Worm (Caenorhabditis elegans) whole organism, L3 larva: ENCODE results near the gene scyl-1.

Source experiments
- aly-2 ChIP-seq: fragments of 150-350 bp; optimal IDR thresholded peaks from 2 replicates; lab custom pipeline; 2014; ENCODE audit warnings: missing biosample characterization, missing genetic modification characterization
- ama-1 ChIP-seq: fragments of 150-350 bp; optimal IDR thresholded peaks from 2 replicates; lab custom pipeline; 2018
- ceh-16 ChIP-seq: sonication (generic microtip); optimal IDR thresholded peaks from 2 replicates; lab custom pipeline; 2017; ENCODE audit warnings: missing biosample characterization, missing genetic modification characterization
- ceh-82 ChIP-seq: fragments of 150-350 bp; optimal IDR thresholded peaks from 2 replicates; lab custom pipeline; 2014; ENCODE audit warnings: missing biosample characterization, missing genetic modification characterization
- ceh-9 ChIP-seq: sonication (generic microtip); optimal IDR thresholded peaks from 2 replicates; lab custom pipeline; 2018; ENCODE audit warnings: missing biosample characterization, missing genetic modification characterization
- egl-27 ChIP-seq: sonication (generic microtip); optimal IDR thresholded peaks from 4 replicates; lab custom pipeline; 2017; ENCODE audit warnings: missing biosample characterization, missing genetic modification reagents, missing genetic modification characterization
- elt-1 ChIP-seq: fragments of 150-350 bp; optimal IDR thresholded peaks from 2 replicates; lab custom pipeline; 2014; ENCODE audit warnings: missing biosample characterization, missing genetic modification characterization
- elt-2 ChIP-seq: sonication (generic microtip); optimal IDR thresholded peaks from 2 replicates; lab custom pipeline; 2016; ENCODE audit warnings: missing genetic modification reagents, mild to moderate bottlenecking, missing genetic modification characterization, missing compliant biosample characterization
- eor-1 ChIP-seq, 2 experiments: fragments of 150-350 bp; optimal IDR thresholded peaks; 2 replicates each; lab custom pipeline; 2014 to 2018; ENCODE audit warnings: missing biosample characterization in 2 of 2, missing genetic modification characterization in 2 of 2
- fkh-10 ChIP-seq: sonication (generic microtip); optimal IDR thresholded peaks from 2 replicates; lab custom pipeline; 2017; ENCODE audit warnings: missing biosample characterization, missing genetic modification reagents, missing genetic modification characterization
- fos-1 ChIP-seq: fragments of 150-350 bp; optimal IDR thresholded peaks from 2 replicates; lab custom pipeline; 2014; ENCODE audit warnings: missing biosample characterization, missing genetic modification characterization
- hmg-11 ChIP-seq: sonication (generic microtip); optimal IDR thresholded peaks from 2 replicates; lab custom pipeline; 2016; ENCODE audit warnings: missing genetic modification characterization, missing compliant biosample characterization
- jun-1 ChIP-seq: fragments of 150-350 bp; optimal IDR thresholded peaks from 2 replicates; lab custom pipeline; 2014; ENCODE audit warnings: missing biosample characterization, missing genetic modification reagents, missing genetic modification characterization
- lin-15B ChIP-seq: fragments of 150-350 bp; optimal IDR thresholded peaks from 2 replicates; lab custom pipeline; 2014; ENCODE audit warnings: missing biosample characterization, missing genetic modification characterization
- lin-39 ChIP-seq: fragments of 150-350 bp; optimal IDR thresholded peaks from 2 replicates; lab custom pipeline; 2018; ENCODE audit warnings: missing biosample characterization, missing genetic modification reagents, missing genetic modification characterization
- lsy-12 ChIP-seq: sonication (generic microtip); optimal IDR thresholded peaks from 2 replicates; lab custom pipeline; 2016; ENCODE audit warnings: mild to moderate bottlenecking, missing genetic modification characterization, missing compliant biosample characterization
- nfya-1 ChIP-seq: sonication (generic microtip); optimal IDR thresholded peaks from 2 replicates; lab custom pipeline; 2017; ENCODE audit warnings: missing genetic modification characterization, mild to moderate bottlenecking, missing compliant biosample characterization, antibody characterized with exemption, moderate library complexity; ENCODE audit not compliant: insufficient read depth
- nhr-11 ChIP-seq: fragments of 150-350 bp; optimal IDR thresholded peaks from 2 replicates; lab custom pipeline; 2014; ENCODE audit warnings: missing biosample characterization, missing genetic modification characterization
- nhr-237 ChIP-seq: fragments of 150-350 bp; optimal IDR thresholded peaks from 2 replicates; lab custom pipeline; 2014; ENCODE audit warnings: missing biosample characterization, missing genetic modification characterization
- nhr-25 ChIP-seq: sonication (generic microtip); optimal IDR thresholded peaks from 2 replicates; lab custom pipeline; 2017; ENCODE audit warnings: missing biosample characterization, missing genetic modification characterization
- nhr-43 ChIP-seq: sonication (generic microtip); optimal IDR thresholded peaks from 2 replicates; lab custom pipeline; 2016; ENCODE audit warnings: mild to moderate bottlenecking, missing genetic modification characterization, missing compliant biosample characterization; ENCODE audit not compliant: poor library complexity, severe bottlenecking
- nhr-67 ChIP-seq: fragments of 150-350 bp; optimal IDR thresholded peaks from 2 replicates; lab custom pipeline; 2014; ENCODE audit warnings: missing biosample characterization, missing genetic modification characterization
- nhr-76 ChIP-seq: fragments of 150-350 bp; sonication (generic microtip); optimal IDR thresholded peaks from 5 replicates; lab custom pipeline; 2014; ENCODE audit warnings: missing biosample characterization, missing genetic modification characterization
- nhr-77 ChIP-seq: fragments of 150-350 bp; optimal IDR thresholded peaks from 2 replicates; lab custom pipeline; 2014; ENCODE audit warnings: missing biosample characterization, missing genetic modification characterization
- pha-4 ChIP-seq: fragments of 150-350 bp; optimal IDR thresholded peaks from 2 replicates; lab custom pipeline; 2014; ENCODE audit warnings: missing biosample characterization, missing genetic modification reagents, missing genetic modification characterization
- skn-1 ChIP-seq: fragments of 150-350 bp; optimal IDR thresholded peaks from 2 replicates; lab custom pipeline; 2014; ENCODE audit warnings: missing biosample characterization, missing genetic modification characterization
- snpc-4 ChIP-seq: fragments of 150-350 bp; optimal IDR thresholded peaks from 2 replicates; lab custom pipeline; 2014; ENCODE audit warnings: missing biosample characterization, missing genetic modification characterization
- tbx-2 ChIP-seq: sonication (generic microtip); optimal IDR thresholded peaks from 2 replicates; lab custom pipeline; 2016; ENCODE audit warnings: mild to moderate bottlenecking, missing genetic modification characterization, missing compliant biosample characterization
- unc-39 ChIP-seq: sonication (generic microtip); optimal IDR thresholded peaks from 4 replicates; lab custom pipeline; 2017; ENCODE audit warnings: missing biosample characterization, missing genetic modification characterization
- unc-62 ChIP-seq: fragments of 150-350 bp; sonication (generic microtip); optimal IDR thresholded peaks from 4 replicates; lab custom pipeline; 2014; ENCODE audit warnings: missing biosample characterization, missing genetic modification reagents, missing genetic modification characterization
- zag-1 ChIP-seq: fragments of 150-350 bp; optimal IDR thresholded peaks from 2 replicates; lab custom pipeline; 2014; ENCODE audit warnings: missing biosample characterization, missing genetic modification characterization
- ztf-11 ChIP-seq: fragments of 150-350 bp; optimal IDR thresholded peaks from 2 replicates; lab custom pipeline; 2014; ENCODE audit warnings: missing biosample characterization, missing genetic modification characterization
- ztf-4 ChIP-seq: fragments of 150-350 bp; optimal IDR thresholded peaks from 2 replicates; lab custom pipeline; 2014; ENCODE audit warnings: missing biosample characterization, missing genetic modification characterization

scyl-1 gene

DNA sequence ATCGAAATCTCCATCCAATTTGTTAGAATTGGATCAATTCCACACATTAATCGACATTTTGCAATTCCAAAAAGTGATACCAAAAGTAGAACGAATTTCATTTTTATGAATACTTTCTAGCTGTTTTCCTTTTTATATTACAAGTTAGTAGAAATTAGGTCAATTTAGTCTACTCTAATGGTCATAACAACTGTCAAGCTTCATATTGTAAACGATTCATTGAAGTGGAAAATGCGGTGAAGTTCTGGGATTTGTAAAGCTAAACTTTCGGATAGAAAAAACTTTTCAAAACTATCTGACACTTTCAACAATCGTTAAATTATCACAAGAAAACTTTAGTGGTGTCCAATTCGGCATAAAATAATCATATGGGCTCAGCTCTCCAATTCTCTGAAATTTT, 6.9 kb downstream of the scyl-1 start, which contains the start of gene W07G4.7:
W07G4.7 (minus strand) TSS at position 101 of the 400 bp plus-strand sequence.
- TF ChIP-seq pha-4 (tag; lab: Kevin White, UChicago): no peak
- no peak for TF ChIP-seq lin-15B (tag; lab: Kevin White, UChicago)
- no peak for TF ChIP-seq ama-1 (lab: Kevin White, UChicago)
- TF ChIP-seq nhr-11 (tag; lab: Kevin White, UChicago): no peak
- TF ChIP-seq ceh-82 (tag; lab: Kevin White, UChicago): no peak
- TF ChIP-seq lsy-12: no peak
- no peak for TF ChIP-seq hmg-11
- TF ChIP-seq nhr-77: no peak
- TF ChIP-seq lin-39 (tag; lab: Kevin White, UChicago): no peak
- TF ChIP-seq elt-2: no peak
- TF ChIP-seq ztf-11: no peak
- TF ChIP-seq eor-1 (tag; optimal IDR thresholded peaks at IDR 0.05; lab: Kevin White, UChicago): no peak
- no peak for TF ChIP-seq nhr-237 (tag; lab: Kevin White, UChicago)
- TF ChIP-seq ceh-9 (tag; lab: Kevin White, UChicago): no peak
- TF ChIP-seq, all 47 proteins: peak for 0

DNA sequence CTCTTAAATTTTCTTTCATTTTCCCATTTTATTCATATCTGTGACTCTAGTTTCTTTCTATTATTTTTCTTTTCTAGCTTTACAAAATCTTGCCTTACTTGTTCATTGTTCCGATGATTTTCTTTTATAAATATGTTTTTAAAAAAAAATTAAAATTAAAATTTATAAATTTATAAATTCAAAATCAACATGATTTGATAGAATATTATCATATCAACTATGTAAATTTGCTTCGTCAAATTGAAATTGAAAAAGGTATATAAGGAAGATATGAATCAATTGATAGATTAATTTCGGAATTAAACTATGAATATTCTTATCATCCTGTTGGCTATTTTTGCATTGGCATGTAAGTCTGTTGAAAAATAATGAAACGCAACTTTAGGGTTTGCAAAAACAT, 8.3 kb downstream of the scyl-1 start, which contains the start of gene W07G4.1:
W07G4.1 (plus strand) TSS at position 301 of the 400 bp plus-strand sequence.
- TF ChIP-seq lin-39 (tag; lab: Kevin White, UChicago): no peak
- TF ChIP-seq fos-1 (tag; lab: Kevin White, UChicago): no peak
- no peak for TF ChIP-seq jun-1 (tag; lab: Kevin White, UChicago)
- TF ChIP-seq ceh-82 (tag; lab: Kevin White, UChicago): no peak
- no peak for TF ChIP-seq nhr-237 (tag; lab: Kevin White, UChicago)
- TF ChIP-seq skn-1 (tag; lab: Kevin White, UChicago): no peak
- no peak for TF ChIP-seq aly-2
- TF ChIP-seq nhr-43 (tag; lab: Kevin White, UChicago): no peak
- TF ChIP-seq ceh-16 (tag; lab: Kevin White, UChicago): no peak
- no peak for TF ChIP-seq ama-1 (lab: Kevin White, UChicago)
- TF ChIP-seq lin-15B (tag; lab: Kevin White, UChicago): no peak
- TF ChIP-seq unc-39 (tag; lab: Kevin White, UChicago): no peak
- TF ChIP-seq ztf-4 (tag; lab: Kevin White, UChicago): no peak
- TF ChIP-seq egl-27 (tag; lab: Kevin White, UChicago): no peak
- TF ChIP-seq nhr-25 (tag; lab: Kevin White, UChicago): no peak
- no peak for TF ChIP-seq nhr-76
- TF ChIP-seq snpc-4: no peak
- no peak for TF ChIP-seq unc-62

DNA sequence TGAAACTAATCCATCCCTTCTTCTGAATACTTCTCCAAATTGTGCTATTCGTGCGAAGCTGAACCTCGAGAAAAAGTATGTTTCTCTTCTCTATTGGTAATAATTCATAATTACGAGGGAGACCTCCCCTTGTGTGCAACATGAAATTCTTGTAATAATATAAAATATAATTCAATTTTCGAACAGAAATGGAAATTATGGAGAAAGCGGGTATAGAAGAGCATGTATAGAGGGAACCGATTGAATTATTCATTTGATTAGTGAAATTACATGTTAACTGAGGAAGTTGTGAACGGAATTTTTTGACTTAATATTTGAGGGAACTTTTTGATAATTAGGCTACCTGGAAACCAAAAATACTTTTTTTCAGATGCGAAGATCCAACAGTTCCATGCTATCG, 12.7 kb downstream of the scyl-1 start:
- no peak for TF ChIP-seq ceh-82 (tag; lab: Kevin White, UChicago)
- TF ChIP-seq ztf-11: no peak
- TF ChIP-seq zag-1 (tag; lab: Kevin White, UChicago): no peak
- TF ChIP-seq elt-1 (tag; lab: Kevin White, UChicago): no peak
- TF ChIP-seq fkh-10 (GFP tag; lab: Kevin White, UChicago): peak; percentile 13
- TF ChIP-seq nhr-67 (tag; lab: Kevin White, UChicago): no peak
- no peak for TF ChIP-seq nhr-237 (tag; lab: Kevin White, UChicago)
- TF ChIP-seq eor-1 (tag; optimal IDR thresholded peaks at IDR 0.05; lab: Kevin White, UChicago): no peak

DNA sequence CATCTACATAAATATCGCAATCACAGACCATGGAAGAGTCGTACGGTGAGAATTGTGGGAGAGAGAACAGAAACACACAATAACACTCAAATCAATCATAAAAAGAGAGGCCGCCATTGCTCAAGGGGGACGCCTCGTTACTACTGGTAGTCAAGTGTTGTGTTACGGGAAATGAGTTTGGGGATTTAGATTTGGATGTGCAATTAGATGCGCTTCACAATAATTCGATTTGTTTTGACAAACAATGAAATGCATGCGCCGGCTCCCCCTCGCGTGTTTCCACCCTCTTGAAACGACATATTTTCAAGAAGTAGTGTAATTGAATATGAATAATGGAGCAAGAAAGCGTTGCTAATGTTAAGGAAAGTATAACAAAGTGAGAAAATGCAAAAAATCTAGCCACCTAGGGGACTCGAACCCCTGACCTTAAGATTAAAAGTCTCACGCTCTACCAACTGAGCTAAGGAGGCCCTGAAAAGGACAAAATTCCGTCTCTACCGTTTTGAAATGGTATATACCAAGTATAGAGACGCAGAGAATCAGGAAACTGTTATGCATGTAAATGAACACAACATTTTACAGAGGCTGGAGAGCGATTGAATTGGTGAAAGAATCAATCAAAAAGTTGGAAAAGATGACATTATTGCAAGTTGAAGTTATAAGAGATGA, 14.8 kb downstream of the scyl-1 start:
- TF ChIP-seq nhr-67 (tag; lab: Kevin White, UChicago) (no peak), elt-1 (tag; lab: Kevin White, UChicago) (no peak), unc-62 (no peak), elt-2 (peak; percentile 17), ama-1 (lab: Kevin White, UChicago) (no peak), nhr-43 (tag; lab: Kevin White, UChicago) (no peak), ztf-4 (tag; lab: Kevin White, UChicago) (no peak), nfya-1 (tag; lab: Kevin White, UChicago) (no peak)
- TF ChIP-seq, all 47 proteins: peak for 1

DNA sequence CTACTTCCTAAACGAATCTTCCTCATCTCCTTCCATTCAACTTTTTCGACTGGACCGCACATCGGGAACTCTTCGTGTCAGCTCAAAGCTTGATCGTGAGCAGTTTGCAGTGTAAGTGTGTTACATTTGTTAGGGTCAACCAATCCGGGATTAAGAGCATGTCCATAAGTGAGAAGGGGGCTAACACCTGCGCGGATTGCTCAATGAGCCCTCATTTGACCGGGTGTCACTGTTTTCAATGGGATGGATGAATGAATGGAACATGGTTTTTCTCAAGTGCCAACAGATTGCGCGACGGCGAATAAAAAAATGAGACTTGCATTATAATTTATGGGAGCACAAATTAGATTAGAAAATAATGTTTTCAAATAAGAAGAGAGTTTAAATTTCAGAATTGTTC, 16.2 kb downstream of the scyl-1 start:
- TF ChIP-seq nhr-77 (no peak), ztf-4 (tag; lab: Kevin White, UChicago) (no peak), skn-1 (tag; lab: Kevin White, UChicago) (no peak), tbx-2 (tag; lab: Kevin White, UChicago) (no peak)
